Fruit fly (Drosophila melanogaster): Measurements from ENCODE around the gene CCT2.

CCT2 gene

dm6 chrX:9136776-9137550 is 47.6 kb downstream of the CCT2 start (continued):
- TF ChIP-seq peb (GFP tag; IDR thresholded peaks at IDR 0.05), result no peak
- TF ChIP-seq da (GFP tag; optimal IDR thresholded peaks at IDR 0.05), result no peak
- TF ChIP-seq dmrt99B (tag; optimal IDR thresholded peaks at IDR 0.05), result peak; percentile 73
- no peak for TF ChIP-seq nerfin-2 (GFP tag; IDR thresholded peaks at IDR 0.05; ENCODE audit: partially characterized antibody)
- no peak for TF ChIP-seq nom (GFP tag; optimal IDR thresholded peaks at IDR 0.05)
- peak; percentile 40 for TF ChIP-seq oc (tag; optimal IDR thresholded peaks at IDR 0.05)
- no peak for TF ChIP-seq CG11696 (GFP tag; IDR thresholded peaks at IDR 0.05)
- TF ChIP-seq CG2875 (GFP tag; optimal IDR thresholded peaks at IDR 0.05), result peak; percentile 6
- no peak for TF ChIP-seq ham (GFP tag; IDR thresholded peaks at IDR 0.05)
- TF ChIP-seq CG10654 (GFP tag; optimal IDR thresholded peaks at IDR 0.05), result peak; percentile 36
- peak; percentile 22 for TF ChIP-seq CG9727 (GFP tag; optimal IDR thresholded peaks at IDR 0.05)
- no peak for TF ChIP-seq CG6272 (GFP tag; IDR thresholded peaks at IDR 0.05)
- no peak for TF ChIP-seq Rfx (GFP tag; IDR thresholded peaks at IDR 0.05)
- peak; percentile 52; the same call in 1 of the 2 replicates for TF ChIP-seq stc (GFP tag; IDR thresholded peaks at IDR 0.05)
- peak; percentile 44; the same call in 1 of the 2 replicates for TF ChIP-seq esg (GFP tag; conservative IDR thresholded peaks at IDR 0.05)
- no peak for TF ChIP-seq scrt (GFP tag; optimal IDR thresholded peaks at IDR 0.05)
- TF ChIP-seq row (GFP tag; IDR thresholded peaks at IDR 0.05), result peak; percentile 65
- TF ChIP-seq CG16779 (GFP tag; IDR thresholded peaks at IDR 0.05), result no peak
- no peak for TF ChIP-seq sug (tag; optimal IDR thresholded peaks at IDR 0.05)
- no peak for TF ChIP-seq jigr1 (GFP tag; IDR thresholded peaks at IDR 0.05)
- TF ChIP-seq CG16863 (GFP tag; optimal IDR thresholded peaks at IDR 0.05), result peak; percentile 43
- TF ChIP-seq gcm (GFP tag; optimal IDR thresholded peaks at IDR 0.05), result peak; percentile 38
- TF ChIP-seq seq (GFP tag; IDR thresholded peaks at IDR 0.05), result no peak
- no peak for TF ChIP-seq ERR (GFP tag; optimal IDR thresholded peaks at IDR 0.05)
- TF ChIP-seq Adf1 (GFP tag; IDR thresholded peaks at IDR 0.05), result no peak
- TF ChIP-seq CG4820 (GFP tag; optimal IDR thresholded peaks at IDR 0.05), result peak; percentile 16
- TF ChIP-seq CG14014 (GFP tag; IDR thresholded peaks at IDR 0.05), result no peak
- TF ChIP-seq pho (GFP tag; optimal IDR thresholded peaks at IDR 0.05), result peak; percentile 7
- TF ChIP-seq sens-2 (GFP tag; IDR thresholded peaks at IDR 0.05), result no peak
- no peak for TF ChIP-seq yki (optimal IDR thresholded peaks at IDR 0.05)
- peak; percentile 11 for TF ChIP-seq Deaf1 (tag; optimal IDR thresholded peaks at IDR 0.05)
- TF ChIP-seq Meics (GFP tag; optimal IDR thresholded peaks at IDR 0.05), result peak; percentile 45
- peak; percentile 62 for TF ChIP-seq CG7839 (tag; optimal IDR thresholded peaks at IDR 0.05)
- peak; percentile 10 for TF ChIP-seq Asciz (GFP tag; optimal IDR thresholded peaks at IDR 0.05)
- TF ChIP-seq luna (GFP tag; optimal IDR thresholded peaks at IDR 0.05), result no peak
- TF ChIP-seq CoRest (tag; optimal IDR thresholded peaks at IDR 0.05), result peak; percentile 60
- TF ChIP-seq maf-S (GFP tag; optimal IDR thresholded peaks at IDR 0.05), result peak; percentile 33
- peak; percentile 35 for TF ChIP-seq fd96Cb (tag; optimal IDR thresholded peaks at IDR 0.05)
- no peak for TF ChIP-seq CG6654 (GFP tag; optimal IDR thresholded peaks at IDR 0.05)
- TF ChIP-seq bab2 (GFP tag; optimal IDR thresholded peaks at IDR 0.05), result peak; percentile 46
- no peak for TF ChIP-seq CG10462 (GFP tag; optimal IDR thresholded peaks at IDR 0.05)
- TF ChIP-seq kah (GFP tag; optimal IDR thresholded peaks at IDR 0.05), result peak; percentile 7
- TF ChIP-seq CG11247 (GFP tag; IDR thresholded peaks at IDR 0.05), result no peak
- TF ChIP-seq nmo (GFP tag; optimal IDR thresholded peaks at IDR 0.05), result peak; percentile 53
- TF ChIP-seq Atf-2 (GFP tag; optimal IDR thresholded peaks at IDR 0.05), result no peak
- TF ChIP-seq Gsc (GFP tag; IDR thresholded peaks at IDR 0.05), result no peak
- TF ChIP-seq odd (GFP tag; optimal IDR thresholded peaks at IDR 0.05), result no peak
- TF ChIP-seq dpn (GFP tag; optimal IDR thresholded peaks at IDR 0.05), result peak; percentile 35 to 40
- TF ChIP-seq Sry-β (GFP tag; optimal IDR thresholded peaks at IDR 0.05), result no peak
- TF ChIP-seq CG18599 (GFP tag; optimal IDR thresholded peaks at IDR 0.05), result peak; percentile 51
